Worm (Caenorhabditis elegans) whole organism, L2 larva: ENCODE measurements around the gene nhr-8.
A peak's percentile ranks its signal among the peaks of the same experiment; 100 is the strongest.

Experiments
- R02D3.7 ChIP-seq: fragments of 150-350 bp; optimal IDR thresholded peaks from 2 replicates; lab custom pipeline; 2014; ENCODE audit warnings: missing biosample characterization, missing genetic modification characterization
- Y55F3AM.14 ChIP-seq: fragments of 200-800 bp; sonication (Bioruptor generic); optimal IDR thresholded peaks from 2 replicates; lab custom pipeline; 2018; ENCODE audit warnings: mild to moderate bottlenecking, missing genetic modification characterization, missing compliant biosample characterization
- ZK546.5 ChIP-seq: sonication (generic microtip); optimal IDR thresholded peaks from 2 replicates; lab custom pipeline; 2017; ENCODE audit warnings: missing biosample characterization, missing genetic modification characterization
- alr-1 ChIP-seq: fragments of 150-350 bp; optimal IDR thresholded peaks from 2 replicates; lab custom pipeline; 2014; ENCODE audit warnings: missing biosample characterization, missing genetic modification characterization
- ama-1 ChIP-seq: fragments of 150-350 bp; optimal IDR thresholded peaks from 2 replicates; lab custom pipeline; 2018; ENCODE audit warnings: inconsistent platforms
- ceh-82 ChIP-seq: fragments of 150-350 bp; optimal IDR thresholded peaks from 2 replicates; lab custom pipeline; 2014; ENCODE audit warnings: missing biosample characterization, missing genetic modification characterization
- crh-2 ChIP-seq: sonication (generic microtip); optimal IDR thresholded peaks from 2 replicates; lab custom pipeline; 2017; ENCODE audit warnings: missing biosample characterization, missing genetic modification characterization
- dmd-4 ChIP-seq: sonication (generic microtip); optimal IDR thresholded peaks from 2 replicates; lab custom pipeline; 2017; ENCODE audit warnings: missing biosample characterization, missing genetic modification characterization
- elt-3 ChIP-seq: sonication (generic microtip); optimal IDR thresholded peaks from 2 replicates; lab custom pipeline; 2017; ENCODE audit warnings: missing biosample characterization, missing genetic modification characterization
- fos-1 ChIP-seq: fragments of 150-350 bp; optimal IDR thresholded peaks from 2 replicates; lab custom pipeline; 2014; ENCODE audit warnings: missing biosample characterization, missing genetic modification characterization
- gmeb-1 ChIP-seq: fragments of 150-350 bp; optimal IDR thresholded peaks from 2 replicates; lab custom pipeline; 2014; ENCODE audit warnings: missing biosample characterization, missing genetic modification characterization
- lin-11 ChIP-seq: fragments of 150-350 bp; sonication (generic microtip); optimal IDR thresholded peaks from 2 replicates; lab custom pipeline; 2014; ENCODE audit warnings: missing biosample characterization, missing genetic modification characterization, inconsistent platforms, mixed read lengths
- lin-13 ChIP-seq: fragments of 150-350 bp; optimal IDR thresholded peaks from 2 replicates; lab custom pipeline; 2014; ENCODE audit warnings: missing biosample characterization, missing genetic modification reagents, missing genetic modification characterization
- lin-39 ChIP-seq: fragments of 150-350 bp; optimal IDR thresholded peaks from 2 replicates; lab custom pipeline; 2014; ENCODE audit warnings: missing biosample characterization, missing genetic modification reagents, missing genetic modification characterization
- lsy-2 ChIP-seq, 2 experiments: fragments of 150-350 bp in 1 of 2; sonication (generic microtip) in 1 of 2; optimal IDR thresholded peaks; 2 replicates each; lab custom pipeline; 2014 to 2017; ENCODE audit warnings: missing biosample characterization in 2 of 2, missing genetic modification characterization in 2 of 2
- mab-5 ChIP-seq: fragments of 150-350 bp; optimal IDR thresholded peaks from 2 replicates; lab custom pipeline; 2014; ENCODE audit warnings: missing biosample characterization, missing genetic modification characterization
- mdl-1 ChIP-seq, 2 experiments: fragments of 150-350 bp in 1 of 2; sonication (generic microtip) in 1 of 2; optimal IDR thresholded peaks; 2 replicates each; lab custom pipeline; 2017; ENCODE audit warnings: missing biosample characterization in 2 of 2, missing genetic modification characterization in 2 of 2
- nhr-10 ChIP-seq: sonication (generic microtip); optimal IDR thresholded peaks from 2 replicates; lab custom pipeline; 2017; ENCODE audit warnings: missing biosample characterization, missing genetic modification characterization
- nhr-11 ChIP-seq: fragments of 150-350 bp; optimal IDR thresholded peaks from 2 replicates; lab custom pipeline; 2014; ENCODE audit warnings: missing biosample characterization, missing genetic modification characterization
- nhr-12 ChIP-seq: fragments of 150-350 bp; optimal IDR thresholded peaks from 2 replicates; lab custom pipeline; 2014; ENCODE audit warnings: missing biosample characterization, missing genetic modification characterization
- nhr-129 ChIP-seq: fragments of 150-350 bp; optimal IDR thresholded peaks from 2 replicates; lab custom pipeline; 2014; ENCODE audit warnings: missing biosample characterization, missing genetic modification characterization
- nhr-237 ChIP-seq: fragments of 150-350 bp; optimal IDR thresholded peaks from 2 replicates; lab custom pipeline; 2014; ENCODE audit warnings: missing biosample characterization, missing genetic modification characterization
- nhr-25 ChIP-seq: fragments of 150-350 bp; sonication (generic microtip); optimal IDR thresholded peaks from 3 replicates; lab custom pipeline; 2014; ENCODE audit warnings: missing biosample characterization, missing genetic modification characterization
- nhr-6 ChIP-seq: fragments of 150-350 bp; optimal IDR thresholded peaks from 2 replicates; lab custom pipeline; 2014; ENCODE audit warnings: missing biosample characterization, missing genetic modification characterization
- nhr-77 ChIP-seq: fragments of 150-350 bp; optimal IDR thresholded peaks from 2 replicates; lab custom pipeline; 2014; ENCODE audit warnings: missing biosample characterization, missing genetic modification characterization
- peb-1 ChIP-seq: fragments of 150-350 bp; optimal IDR thresholded peaks from 2 replicates; lab custom pipeline; 2014; ENCODE audit warnings: missing biosample characterization, missing genetic modification characterization
- sem-4 ChIP-seq: fragments of 150-350 bp; optimal IDR thresholded peaks from 2 replicates; lab custom pipeline; 2014; ENCODE audit warnings: missing biosample characterization, missing genetic modification reagents, missing genetic modification characterization
- sma-3 ChIP-seq: sonication (generic microtip); optimal IDR thresholded peaks from 2 replicates; lab custom pipeline; 2016; ENCODE audit warnings: missing genetic modification reagents, missing genetic modification characterization, missing compliant biosample characterization
- sma-9 ChIP-seq, 2 experiments: fragments of 150-350 bp in 1 of 2; sonication (generic microtip) in 1 of 2; optimal IDR thresholded peaks; 2 replicates each; lab custom pipeline; 2014 to 2016; ENCODE audit warnings: missing genetic modification characterization in 2 of 2, mild to moderate bottlenecking in 1 of 2, missing biosample characterization in 1 of 2, missing compliant biosample characterization in 1 of 2, missing genetic modification reagents in 1 of 2, moderate library complexity in 1 of 2
- snpc-4 ChIP-seq: fragments of 150-350 bp; optimal IDR thresholded peaks from 2 replicates; lab custom pipeline; 2014; ENCODE audit warnings: missing biosample characterization, missing genetic modification characterization
- unc-39 ChIP-seq: fragments of 150-350 bp; optimal IDR thresholded peaks from 2 replicates; lab custom pipeline; 2014; ENCODE audit warnings: missing biosample characterization, missing genetic modification characterization
- unc-62 ChIP-seq: fragments of 150-350 bp; optimal IDR thresholded peaks from 2 replicates; lab custom pipeline; 2014; ENCODE audit warnings: missing biosample characterization, missing genetic modification reagents, missing genetic modification characterization
- zag-1 ChIP-seq: fragments of 150-350 bp; optimal IDR thresholded peaks from 2 replicates; lab custom pipeline; 2014; ENCODE audit warnings: missing biosample characterization, missing genetic modification characterization
- ztf-1 ChIP-seq: fragments of 200-800 bp; sonication (Bioruptor generic); conservative IDR thresholded peaks from 2 replicates; pipeline ENCODE4 v1.3.6; 2022; ENCODE audit warnings: missing genetic modification characterization, missing compliant biosample characterization
- ztf-11 ChIP-seq: sonication (generic microtip); optimal IDR thresholded peaks from 2 replicates; lab custom pipeline; 2017; ENCODE audit warnings: missing biosample characterization, missing genetic modification characterization

nhr-8 gene

DNA sequence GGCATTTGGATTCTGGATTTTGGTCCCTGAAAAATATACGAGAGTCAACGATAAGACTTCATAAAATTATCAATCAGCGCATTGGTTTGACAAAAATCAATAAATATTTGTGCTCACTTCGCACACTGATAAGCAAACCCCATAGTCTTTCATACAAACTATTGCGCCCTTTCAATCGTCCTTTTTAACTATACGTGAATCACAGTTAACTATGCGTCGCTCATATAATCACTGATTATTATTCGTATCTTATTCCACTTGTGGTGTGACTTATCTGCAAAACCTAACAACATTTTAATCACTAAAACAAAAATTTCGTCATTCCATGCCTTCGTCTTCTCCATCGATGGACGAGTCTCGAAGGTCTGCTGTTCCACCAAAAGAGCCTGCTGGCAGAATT, at the start of gene nhr-8:
TSS of gene nhr-8 (plus strand) at position 160 of the 400 bp plus-strand sequence.
- TF ChIP-seq R02D3.7 (tag; lab: Kevin White, UChicago) (no peak), ceh-82 (tag; lab: Kevin White, UChicago) (no peak), crh-2 (tag; lab: Kevin White, UChicago) (peak; percentile 49), sma-9 (GFP tag; optimal IDR thresholded peaks at IDR 0.05; lab: Kevin White, UChicago) (peak; percentile 62), sma-9 (tag; optimal IDR thresholded peaks at IDR 0.05; lab: Kevin White, UChicago) (no peak), fos-1 (peak; percentile 99), nhr-25 (tag; lab: Kevin White, UChicago) (no peak), nhr-129 (tag; lab: Kevin White, UChicago) (peak; percentile 12)

DNA sequence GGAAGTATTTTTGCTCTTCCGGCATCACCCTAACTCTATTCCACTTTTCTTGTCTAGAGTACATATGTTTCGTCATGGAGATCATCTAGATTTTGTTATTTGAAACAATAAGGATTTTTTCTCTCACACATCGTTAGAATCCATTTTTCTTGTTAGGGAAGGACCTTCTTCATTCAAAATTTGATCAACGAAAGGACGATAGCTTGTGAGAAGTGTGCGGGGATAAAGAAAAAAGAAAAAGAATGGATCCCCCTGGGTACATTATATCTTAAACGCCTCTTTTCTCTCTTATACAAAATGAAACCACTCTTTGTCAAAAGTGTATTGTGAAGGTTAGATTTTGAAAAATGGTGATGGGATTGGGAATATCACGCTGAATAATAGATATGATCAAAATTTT, 49.2 kb upstream of the nhr-8 start:
- TF ChIP-seq unc-39 (no peak), mab-5 (tag; lab: Kevin White, UChicago) (peak; percentile 69), lin-39 (tag; lab: Kevin White, UChicago) (no peak), ztf-1 (no peak), ama-1 (no peak), nhr-77 (tag; lab: Kevin White, UChicago) (no peak), nhr-237 (tag; lab: Kevin White, UChicago) (no peak), mdl-1 (tag; optimal IDR thresholded peaks at IDR 0.05; lab: Kevin White, UChicago) (no peak), sem-4 (tag; lab: Kevin White, UChicago) (no peak), sma-3 (no peak), zag-1 (tag; lab: Kevin White, UChicago) (no peak), lsy-2 (tag; optimal IDR thresholded peaks at IDR 0.05; lab: Kevin White, UChicago) (peak in 1 of 2 experiments; percentile 6), ZK546.5 (no peak), gmeb-1 (no peak), ceh-82 (tag; lab: Kevin White, UChicago) (no peak)

DNA sequence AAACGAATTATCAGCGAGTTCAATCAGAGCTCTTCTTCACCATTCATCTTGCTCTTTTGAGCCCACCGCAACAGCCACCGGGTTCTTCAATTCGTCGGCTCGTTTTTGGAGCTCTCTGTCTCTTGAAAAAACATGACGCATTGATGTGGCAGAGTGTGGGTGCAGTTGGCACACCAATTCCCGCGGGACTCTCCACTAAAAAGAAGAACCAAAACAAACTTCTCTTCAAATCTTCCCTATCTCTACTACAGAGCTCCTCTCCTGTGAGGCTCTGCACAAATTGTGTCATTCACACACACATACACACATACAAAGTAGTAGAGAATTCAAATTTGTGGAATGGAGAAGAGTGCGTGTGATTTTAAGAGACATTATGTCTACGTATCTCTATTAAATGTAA, 47.8 kb upstream of the nhr-8 start:
- no peak for TF ChIP-seq ztf-11
- peak; percentile 4 for TF ChIP-seq Y55F3AM.14
- TF ChIP-seq nhr-237 (tag; lab: Kevin White, UChicago): no peak
- no peak for TF ChIP-seq ztf-1
- TF ChIP-seq alr-1: no peak
- no peak for TF ChIP-seq elt-3 (tag; lab: Kevin White, UChicago)
- TF ChIP-seq sma-9 (GFP tag; optimal IDR thresholded peaks at IDR 0.05; lab: Kevin White, UChicago): no peak
- no peak for TF ChIP-seq sma-9 (tag; optimal IDR thresholded peaks at IDR 0.05; lab: Kevin White, UChicago)
- peak; percentile 43 for TF ChIP-seq mab-5 (tag; lab: Kevin White, UChicago)
- peak; percentile 26 for TF ChIP-seq nhr-129 (tag; lab: Kevin White, UChicago)
- peak; percentile 6 for TF ChIP-seq snpc-4 (tag; lab: Kevin White, UChicago)

DNA sequence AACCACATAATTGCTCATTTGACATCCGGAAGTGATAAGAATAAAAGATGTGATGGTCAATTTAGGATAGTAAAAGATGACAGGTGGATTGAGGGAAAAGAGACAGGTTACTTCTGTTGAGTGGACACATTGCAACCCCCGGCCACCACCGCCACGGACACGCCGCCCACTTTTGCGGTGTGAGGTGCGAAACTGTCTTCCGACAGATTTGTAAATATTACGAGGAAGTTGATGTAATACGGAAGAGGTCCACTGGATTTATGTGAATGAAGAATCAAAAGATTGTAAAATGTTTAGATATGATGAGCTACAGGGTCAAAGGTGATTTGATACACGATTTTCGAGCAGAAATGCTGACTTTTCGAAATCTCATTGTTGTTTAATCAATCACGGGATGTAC, 37.9 kb upstream of the nhr-8 start, which contains the start of gene C08G9.2:
TSS of gene C08G9.2 (minus strand) at position 101 of the 400 bp plus-strand sequence.
- TF ChIP-seq nhr-12 (tag; lab: Kevin White, UChicago) (no peak), sma-3 (no peak), lin-11 (tag; lab: Kevin White, UChicago) (no peak), lin-13 (no peak), nhr-10 (no peak), peb-1 (no peak), dmd-4 (no peak), nhr-11 (tag; lab: Kevin White, UChicago) (no peak), ama-1 (no peak), gmeb-1 (no peak), alr-1 (no peak), nhr-6 (no peak), crh-2 (tag; lab: Kevin White, UChicago) (no peak), elt-3 (tag; lab: Kevin White, UChicago) (no peak), ZK546.5 (no peak), mab-5 (tag; lab: Kevin White, UChicago) (no peak), fos-1 (no peak), nhr-129 (tag; lab: Kevin White, UChicago) (no peak)

DNA sequence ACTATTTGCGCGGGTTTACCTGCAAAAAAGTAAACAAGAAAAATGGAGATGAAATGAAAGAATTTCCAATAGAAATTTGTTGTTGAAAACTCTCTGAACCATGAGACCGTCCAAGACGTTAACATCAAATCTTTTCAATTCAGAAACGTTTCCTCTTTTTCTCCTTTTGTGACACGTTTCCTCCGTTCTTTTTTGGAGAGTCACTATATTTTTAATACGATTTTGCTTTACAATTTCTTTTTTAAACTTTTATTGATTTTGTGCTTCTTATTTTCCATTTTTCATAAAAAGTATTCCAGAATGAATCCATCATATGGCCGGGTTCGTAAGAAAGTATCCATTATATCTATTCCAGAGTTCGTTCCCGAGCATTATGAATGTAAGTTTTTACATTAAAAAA, 35.9 kb upstream of the nhr-8 start, which contains the start of gene itr-1:
TSS of gene itr-1 (plus strand) at position 301 of the 400 bp plus-strand sequence.
- TF ChIP-seq unc-62 (GFP tag; lab: Kevin White, UChicago): no peak
